Fruit fly (Drosophila melanogaster) whole organism, embryonic: Measurements from ENCODE around the gene nAChRalpha7.
A peak's percentile ranks its signal among the peaks of the same experiment; 100 is the strongest.

Source experiments
- ATbp ChIP-seq: fragments of 200-800 bp; sonication (Bioruptor generic); optimal IDR thresholded peaks from 2 replicates; lab custom pipeline; 2017; ENCODE audit warnings: missing biosample characterization, mild to moderate bottlenecking, missing genetic modification characterization, missing genetic modification reagents
- CG10654 ChIP-seq: fragments of 200-800 bp; sonication (Bioruptor generic); optimal IDR thresholded peaks from 2 replicates; lab custom pipeline; 2016; ENCODE audit warnings: missing biosample characterization, missing genetic modification characterization
- CG11695 ChIP-seq: fragments of 200-800 bp; sonication (Bioruptor generic); IDR thresholded peaks from 3 replicates; pipeline ENCODE4 v1.3.6; 2022; ENCODE audit warnings: missing biosample characterization, missing genetic modification characterization
- CG12659 ChIP-seq: fragments of 200-800 bp; sonication (Bioruptor generic); optimal IDR thresholded peaks from 3 replicates; lab custom pipeline; 2017; ENCODE audit warnings: mild to moderate bottlenecking, missing biosample characterization, missing genetic modification reagents, missing genetic modification characterization
- CG12769 ChIP-seq: fragments of 200-800 bp; sonication (Bioruptor generic); optimal IDR thresholded peaks from 2 replicates; lab custom pipeline; 2019; ENCODE audit warnings: missing biosample characterization, mild to moderate bottlenecking, missing genetic modification characterization, moderate library complexity
- CG14050 ChIP-seq: fragments of 200-800 bp; sonication (Bioruptor generic); IDR thresholded peaks from 3 replicates; pipeline ENCODE4 v1.3.6; 2022; ENCODE audit warnings: missing biosample characterization, missing genetic modification characterization
- CG14667 ChIP-seq: fragments of 200-800 bp; sonication (Bioruptor generic); IDR thresholded peaks from 2 replicates; pipeline ENCODE4 v1.3.6; 2022; ENCODE audit warnings: missing biosample characterization, missing genetic modification characterization
- CG1603 ChIP-seq: fragments of 200-800 bp; sonication (Bioruptor generic); optimal IDR thresholded peaks from 2 replicates; lab custom pipeline; 2019; ENCODE audit warnings: missing biosample characterization, mild to moderate bottlenecking, missing genetic modification characterization, moderate library complexity
- CG17802 ChIP-seq: fragments of 200-800 bp; sonication (Bioruptor generic); optimal IDR thresholded peaks from 2 replicates; lab custom pipeline; 2018; ENCODE audit warnings: missing biosample characterization, mild to moderate bottlenecking, missing genetic modification characterization, moderate library complexity
- CG18476 ChIP-seq: fragments of 200-800 bp; sonication (Bioruptor generic); optimal IDR thresholded peaks from 2 replicates; lab custom pipeline; 2016; ENCODE audit warnings: missing biosample characterization, mild to moderate bottlenecking, missing genetic modification characterization
- CG18619 ChIP-seq: fragments of 200-800 bp; sonication (Bioruptor generic); optimal IDR thresholded peaks from 3 replicates; lab custom pipeline; 2017; ENCODE audit warnings: missing biosample characterization, mild to moderate bottlenecking, missing genetic modification characterization
- CG3838 ChIP-seq: fragments of 200-800 bp; sonication (Bioruptor generic); optimal IDR thresholded peaks from 3 replicates; lab custom pipeline; 2016; ENCODE audit warnings: missing biosample characterization, missing genetic modification characterization
- CG4820 ChIP-seq: fragments of 200-800 bp; sonication (Bioruptor generic); optimal IDR thresholded peaks from 3 replicates; lab custom pipeline; 2016; ENCODE audit warnings: missing biosample characterization, missing genetic modification characterization
- CG6175 ChIP-seq: fragments of 200-800 bp; sonication (Bioruptor generic); IDR thresholded peaks from 3 replicates; pipeline ENCODE4 v1.3.6; 2022; ENCODE audit warnings: missing biosample characterization, missing genetic modification characterization
- CG7786 ChIP-seq: fragments of 200-800 bp; sonication (Bioruptor generic); optimal IDR thresholded peaks from 2 replicates; lab custom pipeline; 2016; ENCODE audit warnings: missing biosample characterization, missing genetic modification characterization
- CG7928 ChIP-seq: fragments of 200-800 bp; sonication (Bioruptor generic); optimal IDR thresholded peaks from 2 replicates; lab custom pipeline; 2017; ENCODE audit warnings: missing biosample characterization, mild to moderate bottlenecking, missing genetic modification characterization
- CG8281 ChIP-seq: fragments of 200-800 bp; sonication (Bioruptor generic); optimal IDR thresholded peaks from 2 replicates; lab custom pipeline; 2018; ENCODE audit warnings: missing biosample characterization, mild to moderate bottlenecking, missing genetic modification characterization, moderate library complexity
- CG8359 ChIP-seq: fragments of 200-800 bp; sonication (Bioruptor generic); optimal IDR thresholded peaks from 2 replicates; lab custom pipeline; 2017; ENCODE audit warnings: missing biosample characterization, mild to moderate bottlenecking, missing genetic modification characterization, borderline replicate concordance
- Chrac-16 ChIP-seq: fragments of 200-800 bp; sonication (Bioruptor generic); optimal IDR thresholded peaks from 3 replicates; lab custom pipeline; 2016; ENCODE audit warnings: missing biosample characterization, missing genetic modification characterization
- Deaf1 ChIP-seq: fragments of 200-800 bp; optimal IDR thresholded peaks from 3 replicates; lab custom pipeline; 2019; ENCODE audit warnings: missing biosample characterization, mild to moderate bottlenecking, missing genetic modification characterization, moderate library complexity
- Hey ChIP-seq: fragments of 200-800 bp; sonication (Bioruptor generic); optimal IDR thresholded peaks from 3 replicates; lab custom pipeline; 2018; ENCODE audit warnings: missing biosample characterization, mild to moderate bottlenecking, missing genetic modification characterization
- Hr51 ChIP-seq, 2 experiments: fragments of 200-800 bp; sonication (Bioruptor generic); optimal IDR thresholded peaks; 2 replicates in 1 of 2; 3 replicates in 1 of 2; lab custom pipeline; 2016 to 2018; ENCODE audit warnings: missing biosample characterization in 2 of 2, missing genetic modification characterization in 2 of 2, mild to moderate bottlenecking in 1 of 2, moderate library complexity in 1 of 2
- MBD-R2 ChIP-seq: fragments of 200-800 bp; sonication (Bioruptor generic); IDR thresholded peaks from 2 replicates; pipeline ENCODE4 v1.3.6; 2022; ENCODE audit warnings: missing biosample characterization, missing genetic modification characterization
- Pdp1 ChIP-seq, 2 experiments: fragments of 200-800 bp; sonication (Bioruptor generic); optimal IDR thresholded peaks; 3 replicates each; lab custom pipeline; 2016; ENCODE audit warnings: missing biosample characterization in 2 of 2, missing genetic modification characterization in 2 of 2, mild to moderate bottlenecking in 1 of 2, moderate library complexity in 1 of 2
- Ptx1 ChIP-seq: fragments of 200-800 bp; sonication (Bioruptor generic); IDR thresholded peaks from 2 replicates; pipeline ENCODE4 v1.3.6; 2022; ENCODE audit warnings: missing biosample characterization, missing genetic modification characterization
- Sry-δ ChIP-seq: fragments of 200-800 bp; sonication (Bioruptor generic); optimal IDR thresholded peaks from 2 replicates; lab custom pipeline; 2016; ENCODE audit warnings: missing biosample characterization, missing genetic modification characterization
- Trl ChIP-seq, 3 experiments: fragments of >200 bp in 2 of 3; fragments of 200-800 bp in 1 of 3; sonication (Bioruptor generic) in 1 of 3; optimal IDR thresholded peaks; 2 replicates in 1 of 3; 3 replicates in 2 of 3; lab custom pipeline; 2016 to 2017; ENCODE audit warnings: missing biosample characterization in 1 of 3, missing genetic modification characterization in 1 of 3
- Vsx1 ChIP-seq: fragments of 200-800 bp; sonication (Bioruptor generic); optimal IDR thresholded peaks from 2 replicates; lab custom pipeline; 2017; ENCODE audit warnings: missing biosample characterization, mild to moderate bottlenecking, missing genetic modification characterization, missing genetic modification reagents
- ara ChIP-seq: fragments of 200-800 bp; sonication (Bioruptor generic); IDR thresholded peaks from 2 replicates; pipeline ENCODE4 v1.3.6; 2022; ENCODE audit warnings: missing biosample characterization, missing genetic modification characterization
- cato ChIP-seq: fragments of 200-800 bp; sonication (Bioruptor generic); optimal IDR thresholded peaks from 2 replicates; lab custom pipeline; 2016; ENCODE audit warnings: missing biosample characterization, missing genetic modification characterization, borderline replicate concordance
- dm ChIP-seq: fragments of 200-800 bp; sonication (Bioruptor generic); optimal IDR thresholded peaks from 3 replicates; lab custom pipeline; 2016; ENCODE audit warnings: missing biosample characterization, missing genetic modification characterization
- dpn ChIP-seq, 2 experiments: fragments of 200-800 bp; sonication (Bioruptor generic); optimal IDR thresholded peaks; 3 replicates each; lab custom pipeline; 2016; ENCODE audit warnings: missing biosample characterization in 2 of 2, missing genetic modification characterization in 2 of 2
- fd96Cb ChIP-seq: fragments of 200-800 bp; sonication (Bioruptor generic); optimal IDR thresholded peaks from 2 replicates; lab custom pipeline; 2018; ENCODE audit warnings: missing biosample characterization, mild to moderate bottlenecking, missing genetic modification characterization, moderate library complexity
- gfzf ChIP-seq: fragments of 200-800 bp; sonication (Bioruptor generic); optimal IDR thresholded peaks from 2 replicates; lab custom pipeline; 2016; ENCODE audit warnings: missing biosample characterization, mild to moderate bottlenecking, missing genetic modification characterization, moderate library complexity
- insv ChIP-seq, 2 experiments: fragments of 200-800 bp; sonication (Bioruptor generic); optimal IDR thresholded peaks; 3 replicates each; lab custom pipeline; 2016 to 2018; ENCODE audit warnings: missing biosample characterization in 2 of 2, missing genetic modification characterization in 2 of 2
- jigr1 ChIP-seq: fragments of 200-800 bp; sonication (Bioruptor generic); IDR thresholded peaks from 3 replicates; pipeline ENCODE4 v1.3.6; 2022; ENCODE audit warnings: missing biosample characterization, missing genetic modification characterization
- jing ChIP-seq: fragments of 200-800 bp; sonication (Bioruptor generic); optimal IDR thresholded peaks from 2 replicates; lab custom pipeline; 2018; ENCODE audit warnings: missing biosample characterization, mild to moderate bottlenecking, missing genetic modification characterization
- ken ChIP-seq: fragments of 200-800 bp; sonication (Bioruptor generic); IDR thresholded peaks from 3 replicates; pipeline ENCODE4 v1.3.6; 2022; ENCODE audit warnings: missing biosample characterization, missing genetic modification characterization
- klu ChIP-seq: fragments of 200-800 bp; sonication (Bioruptor generic); IDR thresholded peaks from 2 replicates; pipeline ENCODE4 v1.3.6; 2022; ENCODE audit warnings: missing biosample characterization, missing genetic modification characterization
- oc ChIP-seq: fragments of 200-800 bp; sonication (Bioruptor generic); optimal IDR thresholded peaks from 2 replicates; lab custom pipeline; 2018; ENCODE audit warnings: missing biosample characterization, mild to moderate bottlenecking, missing genetic modification characterization, moderate library complexity
- org-1 ChIP-seq: fragments of 200-800 bp; sonication (Bioruptor generic); optimal IDR thresholded peaks from 2 replicates; lab custom pipeline; 2017; ENCODE audit warnings: missing biosample characterization, missing genetic modification characterization
- salm ChIP-seq: fragments of 200-800 bp; sonication (Bioruptor generic); optimal IDR thresholded peaks from 2 replicates; lab custom pipeline; 2018; ENCODE audit warnings: missing biosample characterization, mild to moderate bottlenecking, missing genetic modification characterization
- sc ChIP-seq, 3 experiments: fragments of >200 bp in 2 of 3; fragments of 200-800 bp in 1 of 3; sonication (Bioruptor generic) in 1 of 3; optimal IDR thresholded peaks; 2 replicates in 2 of 3; 3 replicates in 1 of 3; lab custom pipeline; 2017; ENCODE audit warnings: mild to moderate bottlenecking in 1 of 3, missing biosample characterization in 1 of 3, missing genetic modification characterization in 1 of 3, missing genetic modification reagents in 1 of 3
- schlank ChIP-seq: fragments of 200-800 bp; sonication (Bioruptor generic); optimal IDR thresholded peaks from 2 replicates; lab custom pipeline; 2018; ENCODE audit warnings: missing biosample characterization, mild to moderate bottlenecking, missing genetic modification characterization
- scrt ChIP-seq: fragments of 200-800 bp; sonication (Bioruptor generic); optimal IDR thresholded peaks from 2 replicates; lab custom pipeline; 2018; ENCODE audit warnings: missing biosample characterization, mild to moderate bottlenecking, missing genetic modification characterization, moderate library complexity
- slbo ChIP-seq: fragments of 200-800 bp; sonication (Bioruptor generic); IDR thresholded peaks from 2 replicates; pipeline ENCODE4 v1.3.6; 2022; ENCODE audit warnings: missing biosample characterization, missing genetic modification characterization
- slp2 ChIP-seq: fragments of 200-800 bp; sonication (Bioruptor generic); optimal IDR thresholded peaks from 2 replicates; lab custom pipeline; 2016; ENCODE audit warnings: missing biosample characterization, missing genetic modification characterization
- sr ChIP-seq: fragments of 200-800 bp; sonication (Bioruptor generic); IDR thresholded peaks from 3 replicates; pipeline ENCODE4 v1.3.6; 2022; ENCODE audit warnings: missing biosample characterization, missing genetic modification characterization
- stc ChIP-seq: fragments of 200-800 bp; sonication (Bioruptor generic); IDR thresholded peaks from 2 replicates; pipeline ENCODE4 v1.3.6; 2022; ENCODE audit warnings: missing biosample characterization, missing genetic modification characterization

Gene nAChRalpha7

DNA sequence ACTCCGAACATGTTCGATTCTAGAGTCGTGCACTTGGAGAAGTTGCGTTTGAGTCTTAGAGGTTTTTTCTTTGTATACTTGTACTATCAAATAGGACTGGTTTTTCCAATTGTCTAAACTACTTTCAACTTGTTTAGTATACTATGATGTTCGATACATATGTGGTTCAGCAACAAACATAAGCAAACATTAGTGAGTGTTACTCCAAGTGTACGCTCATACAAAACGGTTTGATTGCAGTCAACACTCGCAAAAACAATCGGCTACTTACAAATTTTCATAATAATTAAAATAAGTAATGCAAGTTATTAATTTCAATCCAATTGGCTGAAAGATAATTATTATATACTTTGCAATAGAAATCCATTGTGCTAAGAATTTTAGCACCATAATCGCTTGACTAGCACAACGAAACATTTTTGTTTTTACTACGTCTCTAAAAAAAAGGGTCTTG, 13.2 kb upstream of the nAChRalpha7 start (continued):
- no peak for TF ChIP-seq CG11695 (GFP tag; lab: Robert Waterston, UW)
- TF ChIP-seq org-1, result peak; percentile 35
- no peak; the same call in 2 of the 3 replicates for TF ChIP-seq ken
- peak; percentile 54; the same call in 1 of the 2 replicates for TF ChIP-seq stc (GFP tag; lab: Robert Waterston, UW)
- no peak for TF ChIP-seq CG7928 (GFP tag; lab: Kevin White, UChicago)
- TF ChIP-seq Hr51 (GFP tag; optimal IDR thresholded peaks at IDR 0.05; lab: Kevin White, UChicago), result peak in 1 of 2 experiments; percentile 58
- peak; percentile 9 for TF ChIP-seq Vsx1
- peak; percentile 45 for TF ChIP-seq CG10654 (GFP tag; lab: Kevin White, UChicago)
- TF ChIP-seq CG6175 (GFP tag; lab: Robert Waterston, UW), result no peak
- peak; percentile 18 for TF ChIP-seq CG8359 (GFP tag; lab: Kevin White, UChicago)
- no peak for TF ChIP-seq dm (GFP tag; lab: Kevin White, UChicago)
- TF ChIP-seq klu, result no peak
- TF ChIP-seq cato (GFP tag; lab: Kevin White, UChicago), result no peak
- peak; percentile 13 for TF ChIP-seq CG4820 (GFP tag; lab: Kevin White, UChicago)
- no peak for TF ChIP-seq Hey (tag; lab: Kevin White, UChicago)
- TF ChIP-seq CG1603, result peak; percentile 63
- TF ChIP-seq MBD-R2, result 0 out of 2 replicates have a peak, but pooled peaks have one; percentile 14
- peak; percentile 54 for TF ChIP-seq ATbp (GFP tag; lab: Kevin White, UChicago)
- peak; percentile 43 for TF ChIP-seq CG12769
- TF ChIP-seq Trl (optimal IDR thresholded peaks at IDR 0.05; lab: Kevin White, UChicago), result no peak
- TF ChIP-seq Trl (GFP tag; optimal IDR thresholded peaks at IDR 0.05; lab: Kevin White, UChicago), result no peak
- TF ChIP-seq CG14667 (GFP tag; lab: Robert Waterston, UW), result no peak
- no peak for TF ChIP-seq sc (optimal IDR thresholded peaks at IDR 0.05; lab: Kevin White, UChicago)
- TF ChIP-seq sc (GFP tag; optimal IDR thresholded peaks at IDR 0.05; lab: Kevin White, UChicago), result peak; percentile 37
- peak; percentile 20 for TF ChIP-seq oc (tag; lab: Kevin White, UChicago)
- peak in 1 of 2 experiments; percentile 38 for TF ChIP-seq Pdp1 (GFP tag; optimal IDR thresholded peaks at IDR 0.05; lab: Kevin White, UChicago)
- peak; percentile 34 for TF ChIP-seq CG12659 (GFP tag; lab: Kevin White, UChicago)
- TF ChIP-seq CG18476 (GFP tag; lab: Kevin White, UChicago), result peak; percentile 67
- TF ChIP-seq Deaf1, result peak; percentile 8
- no peak for TF ChIP-seq salm (tag; lab: Kevin White, UChicago)
- TF ChIP-seq CG14050 (GFP tag; lab: Robert Waterston, UW), result no peak
- peak; percentile 43 for TF ChIP-seq jing (GFP tag; lab: Kevin White, UChicago)
- TF ChIP-seq slp2, result peak; percentile 7
- no peak for TF ChIP-seq jigr1 (GFP tag; lab: Robert Waterston, UW)
- no peak for TF ChIP-seq schlank
- peak; percentile 35; the same call in 1 of the 2 replicates for TF ChIP-seq Ptx1 (GFP tag; lab: Robert Waterston, UW)
- TF ChIP-seq sr (GFP tag; lab: Robert Waterston, UW), result no peak
- TF ChIP-seq Chrac-16 (GFP tag; lab: Kevin White, UChicago), result peak; percentile 40
- TF ChIP-seq dpn (GFP tag; optimal IDR thresholded peaks at IDR 0.05; lab: Kevin White, UChicago), result peak in 1 of 2 experiments; percentile 65
- TF ChIP-seq ara, result no peak
- no peak for TF ChIP-seq gfzf (GFP tag; lab: Kevin White, UChicago)
- TF ChIP-seq slbo (GFP tag; lab: Robert Waterston, UW), result no peak
- peak; percentile 53 for TF ChIP-seq fd96Cb (tag; lab: Kevin White, UChicago)
- no peak for TF ChIP-seq Sry-δ (GFP tag; lab: Kevin White, UChicago)
- TF ChIP-seq CG17802, result peak; percentile 2
- TF ChIP-seq CG8281 (tag; lab: Kevin White, UChicago), result no peak
- peak; percentile 12 for TF ChIP-seq CG3838 (GFP tag; lab: Kevin White, UChicago)
- TF ChIP-seq insv (GFP tag; optimal IDR thresholded peaks at IDR 0.05; lab: Kevin White, UChicago), result no peak
- peak; percentile 37 for TF ChIP-seq CG7786 (GFP tag; lab: Kevin White, UChicago)
- TF ChIP-seq scrt, result peak; percentile 13
- peak; percentile 46 for TF ChIP-seq CG18619 (GFP tag; lab: Kevin White, UChicago)
